Worm (Caenorhabditis elegans) whole organism, young adult: ENCODE results near the gene gck-4.

Source experiments
- B0336.3 ChIP-seq: fragments of 200-800 bp; sonication (Bioruptor generic); IDR thresholded peaks from 2 replicates; pipeline ENCODE4 v1.3.6; 2022; ENCODE audit warnings: missing genetic modification characterization, missing compliant biosample characterization
- C06A6.2 ChIP-seq: fragments of 200-800 bp; sonication (Bioruptor generic); conservative IDR thresholded peaks from 2 replicates; pipeline ENCODE4 v1.3.6; 2022; ENCODE audit warnings: missing genetic modification characterization, missing compliant biosample characterization
- D2030.7 ChIP-seq: fragments of 200-800 bp; sonication (Bioruptor generic); IDR thresholded peaks from 2 replicates; pipeline ENCODE4 v1.3.6; 2022; ENCODE audit warnings: missing genetic modification reagents, missing genetic modification characterization, missing compliant biosample characterization
- F10E7.11 ChIP-seq: sonication (generic microtip); optimal IDR thresholded peaks from 2 replicates; lab custom pipeline; 2017; ENCODE audit warnings: mild to moderate bottlenecking, missing genetic modification characterization, moderate library complexity, missing compliant biosample characterization
- F49E8.2 ChIP-seq: sonication (generic microtip); optimal IDR thresholded peaks from 3 replicates; lab custom pipeline; 2017; ENCODE audit warnings: missing genetic modification characterization, mild to moderate bottlenecking, missing compliant biosample characterization, antibody characterized with exemption, moderate library complexity; ENCODE audit not compliant: insufficient read depth
- K11D2.4 ChIP-seq: fragments of 200-800 bp; sonication (Bioruptor generic); IDR thresholded peaks from 2 replicates; pipeline ENCODE4 v1.3.6; 2022; ENCODE audit warnings: missing genetic modification reagents, missing genetic modification characterization, missing compliant biosample characterization
- K12H6.12 ChIP-seq: fragments of 200-800 bp; sonication (Bioruptor generic); optimal IDR thresholded peaks from 2 replicates; lab custom pipeline; 2018; ENCODE audit warnings: mild to moderate bottlenecking, missing genetic modification characterization, missing compliant biosample characterization
- T07F8.4 ChIP-seq: sonication (generic microtip); optimal IDR thresholded peaks from 2 replicates; lab custom pipeline; 2016; ENCODE audit warnings: mild to moderate bottlenecking, missing genetic modification characterization, moderate library complexity, missing compliant biosample characterization
- T26A5.8 ChIP-seq: sonication (generic microtip); optimal IDR thresholded peaks from 2 replicates; lab custom pipeline; 2016; ENCODE audit warnings: missing genetic modification characterization, missing compliant biosample characterization
- Y95B8A.8 ChIP-seq: fragments of 200-800 bp; sonication (Bioruptor generic); IDR thresholded peaks from 2 replicates; pipeline ENCODE4 v1.3.6; 2022; ENCODE audit warnings: missing genetic modification reagents, missing genetic modification characterization, missing compliant biosample characterization
- aptf-2 ChIP-seq: fragments of 200-800 bp; sonication (Bioruptor generic); conservative IDR thresholded peaks from 2 replicates; pipeline ENCODE4 v1.3.6; 2022; ENCODE audit warnings: missing genetic modification reagents, missing genetic modification characterization, missing compliant biosample characterization
- aptf-3 ChIP-seq: fragments of 200-800 bp; sonication (Bioruptor generic); IDR thresholded peaks from 2 replicates; pipeline ENCODE4 v1.3.6; 2022; ENCODE audit warnings: missing genetic modification characterization, missing compliant biosample characterization
- athp-1 ChIP-seq: sonication (generic microtip); optimal IDR thresholded peaks from 2 replicates; lab custom pipeline; 2017; ENCODE audit warnings: mild to moderate bottlenecking, missing genetic modification characterization, missing compliant biosample characterization
- attf-3 ChIP-seq: fragments of 200-800 bp; sonication (Bioruptor generic); conservative IDR thresholded peaks from 2 replicates; pipeline ENCODE4 v1.3.6; 2022; ENCODE audit warnings: missing genetic modification reagents, missing genetic modification characterization, missing compliant biosample characterization
- attf-6 ChIP-seq: fragments of 200-800 bp; sonication (Bioruptor generic); IDR thresholded peaks from 2 replicates; pipeline ENCODE4 v1.3.6; 2022; ENCODE audit warnings: missing genetic modification reagents, missing genetic modification characterization, missing compliant biosample characterization
- bed-1 ChIP-seq: fragments of 200-800 bp; sonication (Bioruptor generic); IDR thresholded peaks from 2 replicates; pipeline ENCODE4 v1.3.6; 2022; ENCODE audit warnings: missing genetic modification reagents, missing genetic modification characterization, missing compliant biosample characterization
- cebp-1 ChIP-seq, 2 experiments: fragments of 200-800 bp in 1 of 2; sonication (Bioruptor generic) in 1 of 2; sonication (generic microtip) in 1 of 2; IDR thresholded peaks in 1 of 2; optimal IDR thresholded peaks in 1 of 2; 2 replicates each; pipeline versions ENCODE4 v1.3.6 to Lab custom; 2017 to 2022; ENCODE audit warnings: missing compliant biosample characterization in 2 of 2, missing genetic modification characterization in 2 of 2, mild to moderate bottlenecking in 1 of 2, missing genetic modification reagents in 1 of 2, moderate library complexity in 1 of 2
- chd-7 ChIP-seq: sonication (generic microtip); optimal IDR thresholded peaks from 2 replicates; lab custom pipeline; 2016; ENCODE audit warnings: mild to moderate bottlenecking, missing genetic modification characterization, moderate library complexity, missing compliant biosample characterization
- die-1 ChIP-seq: sonication (generic microtip); optimal IDR thresholded peaks from 2 replicates; lab custom pipeline; 2016; ENCODE audit warnings: missing genotype, mild to moderate bottlenecking, missing genetic modification characterization, missing compliant biosample characterization
- dox-1 ChIP-seq: fragments of 200-800 bp; sonication (Bioruptor generic); IDR thresholded peaks from 2 replicates; pipeline ENCODE4 v1.3.6; 2022; ENCODE audit warnings: missing genetic modification reagents, missing genetic modification characterization, missing compliant biosample characterization
- egl-18 ChIP-seq: fragments of 200-800 bp; sonication (Bioruptor generic); IDR thresholded peaks from 2 replicates; pipeline ENCODE4 v1.3.6; 2022; ENCODE audit warnings: missing genetic modification reagents, missing genetic modification characterization, missing compliant biosample characterization
- fkh-3 ChIP-seq: sonication (generic microtip); optimal IDR thresholded peaks from 2 replicates; lab custom pipeline; 2016; ENCODE audit warnings: mild to moderate bottlenecking, missing genetic modification characterization, missing compliant biosample characterization
- hmg-1.2 ChIP-seq: fragments of 200-800 bp; sonication (Bioruptor generic); IDR thresholded peaks from 2 replicates; pipeline ENCODE4 v1.3.6; 2022; ENCODE audit warnings: missing genetic modification reagents, missing genetic modification characterization, missing compliant biosample characterization
- hsf-1 ChIP-seq: fragments of 200-800 bp; sonication (Bioruptor generic); IDR thresholded peaks from 2 replicates; pipeline ENCODE4 v1.3.6; 2022; ENCODE audit warnings: missing genetic modification reagents, missing genetic modification characterization, missing compliant biosample characterization
- let-526 ChIP-seq: fragments of 200-800 bp; sonication (Bioruptor generic); IDR thresholded peaks from 2 replicates; pipeline ENCODE4 v1.3.6; 2022; ENCODE audit warnings: missing genetic modification reagents, missing genetic modification characterization, missing compliant biosample characterization
- madf-3 ChIP-seq: fragments of 200-800 bp; sonication (Bioruptor generic); IDR thresholded peaks from 2 replicates; pipeline ENCODE4 v1.3.6; 2022; ENCODE audit warnings: missing genetic modification reagents, missing genetic modification characterization, missing compliant biosample characterization
- madf-6 ChIP-seq: fragments of 200-800 bp; sonication (Bioruptor generic); IDR thresholded peaks from 2 replicates; pipeline ENCODE4 v1.3.6; 2022; ENCODE audit warnings: missing genetic modification reagents, missing genetic modification characterization, missing compliant biosample characterization
- madf-8 ChIP-seq: fragments of 200-800 bp; sonication (Bioruptor generic); conservative IDR thresholded peaks from 2 replicates; pipeline ENCODE4 v1.3.6; 2022; ENCODE audit warnings: missing genetic modification reagents, missing genetic modification characterization, missing compliant biosample characterization
- mes-4 ChIP-seq: sonication (generic microtip); optimal IDR thresholded peaks from 2 replicates; lab custom pipeline; 2016; ENCODE audit warnings: missing genotype, missing genetic modification characterization, missing compliant biosample characterization
- mxl-1 ChIP-seq: sonication (generic microtip); optimal IDR thresholded peaks from 2 replicates; lab custom pipeline; 2016; ENCODE audit warnings: missing genetic modification characterization, missing compliant biosample characterization
- nhr-120 ChIP-seq: fragments of 200-800 bp; sonication (Bioruptor generic); IDR thresholded peaks from 2 replicates; pipeline ENCODE4 v1.3.6; 2022; ENCODE audit warnings: missing genetic modification characterization, missing compliant biosample characterization
- nhr-80 ChIP-seq: sonication (generic microtip); optimal IDR thresholded peaks from 2 replicates; lab custom pipeline; 2016; ENCODE audit warnings: missing genetic modification characterization, missing compliant biosample characterization
- pha-4 ChIP-seq: fragments of 150-350 bp; sonication (generic microtip); optimal IDR thresholded peaks from 2 replicates; lab custom pipeline; 2014; ENCODE audit warnings: missing biosample characterization, missing genetic modification reagents, missing genetic modification characterization
- sea-2 ChIP-seq: fragments of 200-800 bp; sonication (Bioruptor generic); IDR thresholded peaks from 2 replicates; pipeline ENCODE4 v1.3.6; 2022; ENCODE audit warnings: missing genetic modification characterization, missing compliant biosample characterization
- snpc-4 ChIP-seq, 5 experiments: fragments of 150-350 bp in 1 of 5; sonication (generic microtip) in 4 of 5; optimal IDR thresholded peaks; 2 replicates each; lab custom pipeline; 2014 to 2018; ENCODE audit warnings: missing genetic modification characterization in 5 of 5, missing biosample characterization in 3 of 5, antibody characterized with exemption in 2 of 5, mild to moderate bottlenecking in 2 of 5, missing compliant biosample characterization in 2 of 5, missing genotype in 2 of 5, moderate library complexity in 2 of 5, missing genetic modification reagents in 1 of 5
- tbp1 ChIP-seq: fragments of 200-800 bp; sonication (Bioruptor generic); optimal IDR thresholded peaks from 2 replicates; lab custom pipeline; 2018; ENCODE audit warnings: mild to moderate bottlenecking, missing genetic modification characterization, missing compliant biosample characterization
- zfh-2 ChIP-seq: fragments of 200-800 bp; sonication (Bioruptor generic); conservative IDR thresholded peaks from 2 replicates; pipeline ENCODE4 v1.3.6; 2022; ENCODE audit warnings: missing genetic modification reagents, missing genetic modification characterization, missing compliant biosample characterization
- zim-3 ChIP-seq: sonication (generic microtip); optimal IDR thresholded peaks from 2 replicates; lab custom pipeline; 2017; ENCODE audit warnings: mild to moderate bottlenecking, missing genetic modification characterization, moderate library complexity, missing compliant biosample characterization
- ztf-18 ChIP-seq: sonication (generic microtip); optimal IDR thresholded peaks from 2 replicates; lab custom pipeline; 2016; ENCODE audit warnings: missing genotype, mild to moderate bottlenecking, missing genetic modification characterization, missing compliant biosample characterization
- ztf-28 ChIP-seq: fragments of 200-800 bp; sonication (Bioruptor generic); IDR thresholded peaks from 2 replicates; pipeline ENCODE4 v1.3.6; 2022; ENCODE audit warnings: missing genetic modification reagents, missing genetic modification characterization, missing compliant biosample characterization
- ztf-6 ChIP-seq: fragments of 200-800 bp; sonication (Bioruptor generic); IDR thresholded peaks from 2 replicates; pipeline ENCODE4 v1.3.6; 2022; ENCODE audit warnings: missing genetic modification reagents, missing genetic modification characterization, missing compliant biosample characterization

The gck-4 gene

ce11 chrX:13676892-13677291, at the start of gene gck-4:
Gene gck-4, plus strand, starts transcription at chrX:13677192.
- TF ChIP-seq ztf-6 (GFP tag; lab: Robert Waterston, UW) = no peak
- TF ChIP-seq K11D2.4 (GFP tag; lab: Robert Waterston, UW) = no peak
- TF ChIP-seq mxl-1 (tag; lab: Kevin White, UChicago) = no peak
- TF ChIP-seq mes-4 (tag; lab: Kevin White, UChicago) = no peak
- no peak for TF ChIP-seq sea-2
- TF ChIP-seq nhr-120 (GFP tag; lab: Robert Waterston, UW) = no peak
- TF ChIP-seq dox-1 (GFP tag; lab: Robert Waterston, UW) = no peak
- no peak for TF ChIP-seq madf-3 (GFP tag; lab: Robert Waterston, UW)
- no peak for TF ChIP-seq F49E8.2 (tag; lab: Kevin White, UChicago)
- no peak for TF ChIP-seq cebp-1 (GFP tag; IDR thresholded peaks at IDR 0.05; lab: Robert Waterston, UW)
- no peak for TF ChIP-seq cebp-1 (tag; optimal IDR thresholded peaks at IDR 0.05; lab: Kevin White, UChicago)

DNA sequence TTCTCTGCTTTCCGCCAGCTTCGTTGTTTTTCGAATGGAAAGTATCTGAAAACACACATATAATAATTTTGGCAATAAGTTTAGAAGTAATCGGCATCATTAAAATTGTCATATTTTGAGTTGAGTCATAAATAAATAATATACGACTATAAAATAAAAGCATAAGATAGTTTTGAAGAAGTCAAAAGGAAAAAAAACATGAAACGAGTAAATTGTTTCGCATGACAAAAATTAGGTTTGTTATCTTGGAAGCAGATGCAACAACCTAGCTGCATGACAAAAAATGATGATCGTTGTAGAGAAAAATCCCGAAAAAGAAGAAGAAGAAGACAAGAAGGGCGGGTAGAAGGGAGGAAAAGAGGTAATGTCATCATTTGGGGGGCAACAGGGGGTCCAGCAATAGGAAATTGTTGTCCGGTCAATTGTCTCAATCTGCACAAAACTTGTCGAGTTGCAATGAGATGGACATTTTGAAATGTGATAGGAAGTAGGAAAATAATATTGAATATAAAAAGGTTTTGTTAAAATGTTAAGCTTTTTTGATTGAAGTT, 45.8 kb upstream of the gck-4 start, which contains the start of gene nlg-1:
TSS of gene nlg-1 (minus strand) at position 51 of the 551 bp plus-strand sequence.
- TF ChIP-seq chd-7 (tag; lab: Kevin White, UChicago) = no peak
- TF ChIP-seq bed-1 (GFP tag; lab: Robert Waterston, UW) = no peak
- TF ChIP-seq zfh-2 (GFP tag; lab: Robert Waterston, UW) = no peak
- no peak for TF ChIP-seq aptf-3 (GFP tag; lab: Robert Waterston, UW)
- TF ChIP-seq Y95B8A.8 (GFP tag; lab: Robert Waterston, UW) = no peak
- no peak for TF ChIP-seq C06A6.2 (GFP tag; lab: Robert Waterston, UW)
- TF ChIP-seq K12H6.12 (tag; lab: Kevin White, UChicago) = no peak
- TF ChIP-seq pha-4 (tag; lab: Kevin White, UChicago) = no peak
- TF ChIP-seq B0336.3 (GFP tag; lab: Robert Waterston, UW) = no peak
- no peak for TF ChIP-seq fkh-3
- no peak for TF ChIP-seq K11D2.4 (GFP tag; lab: Robert Waterston, UW)
- TF ChIP-seq F10E7.11 (tag; lab: Kevin White, UChicago) = no peak

- 0 out of 2 replicates have a peak, but pooled peaks have one; percentile 20 for TF ChIP-seq aptf-2 (GFP tag; lab: Robert Waterston, UW)
- no peak for TF ChIP-seq tbp1
- TF ChIP-seq hsf-1 (GFP tag; lab: Robert Waterston, UW) = 0 out of 2 replicates have a peak, but pooled peaks have one; percentile 34
Observed at ce11 chrX:13632245-13632644, 44.7 kb upstream of the gck-4 start.

ce11 chrX:13633032-13633431, 44.0 kb upstream of the gck-4 start:
- TF ChIP-seq snpc-4 (GFP tag; optimal IDR thresholded peaks at IDR 0.05; lab: Kevin White, UChicago) (no peak), snpc-4 (tag; optimal IDR thresholded peaks at IDR 0.05; lab: Kevin White, UChicago) (peak in 2 of 4 experiments; percentile 82 to 88), hmg-1.2 (GFP tag; lab: Robert Waterston, UW) (peak; percentile 13; the same call in 1 of the 2 replicates), egl-18 (GFP tag; lab: Robert Waterston, UW) (no peak)

DNA sequence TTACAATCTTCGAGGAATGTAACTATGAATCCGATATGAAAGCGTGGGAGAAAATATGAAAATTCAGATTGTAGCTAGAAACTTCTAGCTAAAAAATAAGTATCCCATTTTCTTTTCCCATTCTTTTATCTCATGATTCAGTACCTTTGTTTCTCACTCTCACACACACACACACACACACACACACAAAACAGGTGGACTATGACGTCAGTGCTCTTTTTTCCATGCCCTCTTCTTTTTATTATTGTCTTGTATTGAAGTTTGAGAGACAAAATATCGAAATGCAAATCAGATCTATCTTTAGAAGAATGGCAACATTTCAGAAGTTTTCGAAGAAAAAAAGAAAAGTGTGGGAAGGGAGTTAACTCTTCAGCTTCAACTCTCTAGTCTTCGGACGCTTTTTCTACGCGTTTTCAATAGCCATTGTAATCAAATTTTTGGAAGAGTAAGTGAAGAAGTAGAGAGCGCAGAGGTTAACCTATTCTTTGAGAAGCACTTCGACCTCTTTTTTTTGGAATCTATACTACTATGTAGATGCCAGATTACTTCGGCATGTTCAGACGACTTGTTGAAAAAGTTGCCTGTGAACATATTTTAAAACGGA, 43.0 kb upstream of the gck-4 start:
- TF ChIP-seq ztf-28 (GFP tag; lab: Robert Waterston, UW) (no peak), zim-3 (tag; lab: Kevin White, UChicago) (no peak), athp-1 (tag; lab: Kevin White, UChicago) (no peak), ztf-18 (tag; lab: Kevin White, UChicago) (no peak), die-1 (tag; lab: Kevin White, UChicago) (no peak), let-526 (no peak), attf-6 (GFP tag; lab: Robert Waterston, UW) (no peak), D2030.7 (GFP tag; lab: Robert Waterston, UW) (no peak), T26A5.8 (no peak), madf-8 (GFP tag; lab: Robert Waterston, UW) (no peak), madf-6 (GFP tag; lab: Robert Waterston, UW) (no peak), attf-3 (GFP tag; lab: Robert Waterston, UW) (no peak), T07F8.4 (tag; lab: Kevin White, UChicago) (no peak), nhr-80 (no peak)
- TF ChIP-seq, all 124 proteins: peak for 0
